Fruit fly (Drosophila melanogaster): ENCODE data around the gene CG7148.

DNA sequence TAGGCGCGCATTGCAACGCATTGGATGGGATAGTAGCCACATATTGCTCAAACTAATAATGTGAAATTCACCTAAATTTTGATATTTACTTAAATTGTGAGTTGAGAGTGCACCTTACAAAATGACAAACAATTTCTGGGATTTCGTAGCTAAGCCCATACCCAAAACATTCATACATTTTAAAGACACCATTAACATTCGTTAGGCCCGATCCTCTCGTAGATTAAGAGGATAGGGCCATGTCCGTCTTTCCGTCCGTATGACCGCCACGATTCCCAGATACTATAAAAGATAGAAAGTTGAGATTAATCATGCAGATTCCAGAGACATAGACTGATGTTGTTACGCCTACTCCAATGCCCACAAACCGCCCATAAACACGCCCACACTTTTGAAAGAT, 18.5 kb downstream of the CG7148 start, which contains the start of gene CG43895:
- no peak for TF ChIP-seq EcR (GFP tag; optimal IDR thresholded peaks at IDR 0.05)
- no peak for TF ChIP-seq Pif1A (GFP tag; optimal IDR thresholded peaks at IDR 0.05)
- no peak for TF ChIP-seq CG32121 (GFP tag; IDR thresholded peaks at IDR 0.05)
- TF ChIP-seq D1 (tag; optimal IDR thresholded peaks at IDR 0.05): no peak
- no peak for TF ChIP-seq gl (tag; optimal IDR thresholded peaks at IDR 0.05)
- TF ChIP-seq CG14655 (GFP tag; optimal IDR thresholded peaks at IDR 0.05): no peak
- no peak for TF ChIP-seq CG34367 (tag; optimal IDR thresholded peaks at IDR 0.05)
- no peak for TF ChIP-seq Snoo (tag; optimal IDR thresholded peaks at IDR 0.05)
- TF ChIP-seq Ets98B (GFP tag; IDR thresholded peaks at IDR 0.05): no peak
- TF ChIP-seq fd96Ca (GFP tag; IDR thresholded peaks at IDR 0.05): no peak
